Worm (Caenorhabditis elegans): ENCODE measurements around the gene rpl-6.
A peak's percentile ranks its signal among the peaks of the same experiment; 100 is the strongest.

The rpl-6 gene

DNA sequence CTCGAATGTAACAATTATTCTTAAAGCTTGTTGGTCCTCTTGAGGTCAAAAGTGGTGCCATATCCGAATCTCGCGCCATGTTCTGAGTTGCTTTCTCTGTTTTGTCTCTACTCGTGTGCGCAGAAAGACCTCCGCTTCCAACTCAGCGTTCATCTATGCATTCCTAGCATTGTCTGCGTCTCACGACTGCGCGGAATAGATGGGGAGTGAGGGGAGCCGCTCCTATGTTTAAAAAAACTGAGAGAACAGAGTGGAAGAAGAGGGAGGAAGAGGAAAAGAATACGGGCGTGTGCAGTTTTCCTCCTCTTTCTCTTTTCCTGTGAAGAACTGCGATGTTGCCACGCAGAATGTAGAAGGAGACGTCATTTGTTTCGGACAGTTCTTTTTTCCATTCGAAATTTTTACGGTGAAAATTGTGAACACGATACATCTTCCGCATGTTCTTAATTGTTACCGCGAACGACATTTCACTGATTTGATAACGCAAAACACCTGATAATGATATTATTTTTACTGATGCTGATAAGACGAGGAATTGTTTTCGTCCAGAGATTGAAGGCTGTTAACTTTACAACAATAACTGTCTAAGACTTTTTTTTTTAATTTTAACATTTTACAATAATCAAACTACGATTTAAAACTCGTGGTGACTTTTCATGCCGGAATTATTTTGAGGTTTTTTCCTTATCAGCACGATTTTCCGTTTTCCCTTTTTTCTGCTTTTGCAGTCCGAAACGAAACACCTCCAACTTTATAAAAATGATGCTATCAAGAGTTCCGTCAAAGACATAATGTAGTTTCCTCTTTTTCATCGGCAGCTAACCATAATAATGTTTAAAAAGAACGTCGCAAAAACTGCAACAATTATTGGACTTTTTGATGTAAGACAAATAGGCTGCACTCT lies 41.3 kb upstream of the rpl-6 start (continued):
- no peak for TF ChIP-seq madf-3 (GFP tag; IDR thresholded peaks at IDR 0.05)
- no peak for TF ChIP-seq ceh-40 (GFP tag; IDR thresholded peaks at IDR 0.05)
- TF ChIP-seq lsy-27 (tag; optimal IDR thresholded peaks at IDR 0.05; ENCODE audit: borderline replicate concordance, insufficient read depth) = no peak
- no peak for TF ChIP-seq madf-8 (GFP tag; conservative IDR thresholded peaks at IDR 0.05)
- no peak for TF ChIP-seq repo-1 (tag; optimal IDR thresholded peaks at IDR 0.05)
- TF ChIP-seq lin-35 (GFP tag; optimal IDR thresholded peaks at IDR 0.05) = no peak
- no peak for TF ChIP-seq dox-1 (GFP tag; IDR thresholded peaks at IDR 0.05)
- TF ChIP-seq B0035.1 (tag; optimal IDR thresholded peaks at IDR 0.05) = no peak
- no peak for TF ChIP-seq lin-40 (tag; optimal IDR thresholded peaks at IDR 0.05)
- TF ChIP-seq rcor-1 (GFP tag; IDR thresholded peaks at IDR 0.05) = no peak
- no peak for TF ChIP-seq Y95B8A.8 (GFP tag; IDR thresholded peaks at IDR 0.05)
- no peak for TF ChIP-seq sdz-38 (tag; optimal IDR thresholded peaks at IDR 0.05)
- no peak for TF ChIP-seq ztf-6 (GFP tag; IDR thresholded peaks at IDR 0.05)
- no peak for TF ChIP-seq pha-4 (tag; optimal IDR thresholded peaks at IDR 0.05)
- TF ChIP-seq egrh-3 (GFP tag; IDR thresholded peaks at IDR 0.05) = no peak
- TF ChIP-seq ceh-91 (GFP tag; IDR thresholded peaks at IDR 0.05) = no peak
- TF ChIP-seq hsf-1 (GFP tag; IDR thresholded peaks at IDR 0.05) = no peak
- no peak for TF ChIP-seq ekl-4 (GFP tag; IDR thresholded peaks at IDR 0.05)
- TF ChIP-seq attf-3 (GFP tag; conservative IDR thresholded peaks at IDR 0.05) = no peak
- TF ChIP-seq athp-1 (tag; optimal IDR thresholded peaks at IDR 0.05) = no peak
- TF ChIP-seq ztf-3 (GFP tag; optimal IDR thresholded peaks at IDR 0.05) = no peak
- TF ChIP-seq ztf-28 (GFP tag; IDR thresholded peaks at IDR 0.05) = no peak
- no peak for TF ChIP-seq ztf-18 (tag; optimal IDR thresholded peaks at IDR 0.05)
- no peak for TF ChIP-seq Y53F4B.3 (GFP tag; IDR thresholded peaks at IDR 0.05)
- no peak for TF ChIP-seq nhr-90 (tag; optimal IDR thresholded peaks at IDR 0.05)
- no peak for TF ChIP-seq K11D2.4 (GFP tag; IDR thresholded peaks at IDR 0.05)
- no peak for TF ChIP-seq mcd-1 (GFP tag; IDR thresholded peaks at IDR 0.05)
- peak; percentile 83 for TF ChIP-seq nhr-80 (tag; optimal IDR thresholded peaks at IDR 0.05)
- no peak for TF ChIP-seq sptf-2 (GFP tag; optimal IDR thresholded peaks at IDR 0.05)
- no peak for TF ChIP-seq F33H1.4 (GFP tag; IDR thresholded peaks at IDR 0.05)
- TF ChIP-seq ZK185.1 (tag; optimal IDR thresholded peaks at IDR 0.05; ENCODE audit: poor library complexity, severe bottlenecking) = no peak
- TF ChIP-seq chd-7 (tag; optimal IDR thresholded peaks at IDR 0.05) = peak; percentile 47
- no peak for TF ChIP-seq let-526 (GFP tag; IDR thresholded peaks at IDR 0.05)
- no peak for TF ChIP-seq Y53G8AR.9 (GFP tag; conservative IDR thresholded peaks at IDR 0.05)
- no peak for TF ChIP-seq ztf-25 (GFP tag; IDR thresholded peaks at IDR 0.05)
- TF ChIP-seq nfya-1 (tag; optimal IDR thresholded peaks at IDR 0.05; ENCODE audit: borderline replicate concordance, insufficient read depth) = no peak
- no peak for TF ChIP-seq B0336.3 (GFP tag; IDR thresholded peaks at IDR 0.05)
- peak; percentile 4 for TF ChIP-seq somi-1 (GFP tag; optimal IDR thresholded peaks at IDR 0.05)
- no peak for TF ChIP-seq snpc-3.4 (tag; optimal IDR thresholded peaks at IDR 0.05)
- TF ChIP-seq rec-8 (tag; optimal IDR thresholded peaks at IDR 0.05) = no peak
- no peak for TF ChIP-seq nfya-2 (GFP tag; IDR thresholded peaks at IDR 0.05)
- no peak for TF ChIP-seq ama-1 (optimal IDR thresholded peaks at IDR 0.05)
- TF ChIP-seq ama-1 (GFP tag; optimal IDR thresholded peaks at IDR 0.05) = no peak
- TF ChIP-seq lin-26 (GFP tag; IDR thresholded peaks at IDR 0.05) = no peak

Measured in whole organism, young adult.